Worm (Caenorhabditis elegans) whole organism, mixed stage, embryonic: ENCODE measurements around the gene C55A1.11.
"Not testable (repeated sequence)": the region's sequence is repeated elsewhere in the genome, so short reads cannot be mapped to it uniquely, and the experiment has no call there.

Source experiments
- M03D4.4 ChIP-seq: sonication (generic microtip); optimal IDR thresholded peaks from 2 replicates; lab custom pipeline; 2017; ENCODE audit warnings: mild to moderate bottlenecking, missing genetic modification characterization, missing compliant biosample characterization
- bed-3 ChIP-seq: fragments of 200-800 bp; sonication (Bioruptor generic); optimal IDR thresholded peaks from 3 replicates; lab custom pipeline; 2018; ENCODE audit warnings: mild to moderate bottlenecking, missing genetic modification characterization, moderate library complexity, missing compliant biosample characterization
- blmp-1 ChIP-seq: fragments of 150-350 bp; optimal IDR thresholded peaks from 2 replicates; lab custom pipeline; 2014; ENCODE audit warnings: missing biosample characterization, missing genetic modification characterization
- ceh-39 ChIP-seq: fragments of 150-350 bp; optimal IDR thresholded peaks from 2 replicates; lab custom pipeline; 2014; ENCODE audit warnings: missing biosample characterization, missing genetic modification characterization
- ceh-43 ChIP-seq: fragments of 200-800 bp; sonication (Bioruptor generic); optimal IDR thresholded peaks from 2 replicates; lab custom pipeline; 2018; ENCODE audit warnings: mild to moderate bottlenecking, missing genetic modification characterization, moderate library complexity, missing compliant biosample characterization
- ceh-83 ChIP-seq: fragments of 200-800 bp; sonication (Bioruptor generic); optimal IDR thresholded peaks from 2 replicates; lab custom pipeline; 2018; ENCODE audit warnings: mild to moderate bottlenecking, missing genetic modification characterization, missing compliant biosample characterization
- cnd-1 ChIP-seq: fragments of 200-800 bp; sonication (Bioruptor generic); optimal IDR thresholded peaks from 2 replicates; lab custom pipeline; 2018; ENCODE audit warnings: mild to moderate bottlenecking, missing genetic modification characterization, missing compliant biosample characterization
- elt-1 ChIP-seq: sonication (generic microtip); optimal IDR thresholded peaks from 2 replicates; lab custom pipeline; 2017; ENCODE audit warnings: missing genetic modification characterization, mild to moderate bottlenecking, missing compliant biosample characterization, antibody characterized with exemption, moderate library complexity, borderline replicate concordance; ENCODE audit not compliant: insufficient read depth
- elt-3 ChIP-seq: fragments of 150-350 bp; optimal IDR thresholded peaks from 2 replicates; lab custom pipeline; 2014; ENCODE audit warnings: missing biosample characterization, missing genetic modification characterization
- flh-1 ChIP-seq: fragments of 200-800 bp; sonication (Bioruptor generic); optimal IDR thresholded peaks from 2 replicates; lab custom pipeline; 2018; ENCODE audit warnings: mild to moderate bottlenecking, missing genetic modification characterization, moderate library complexity, missing compliant biosample characterization
- ham-2 ChIP-seq: fragments of 200-800 bp; sonication (Bioruptor generic); optimal IDR thresholded peaks from 2 replicates; lab custom pipeline; 2018; ENCODE audit warnings: mild to moderate bottlenecking, missing genetic modification characterization, missing compliant biosample characterization
- hlh-1 ChIP-seq: fragments of 150-350 bp; optimal IDR thresholded peaks from 2 replicates; lab custom pipeline; 2014; ENCODE audit warnings: missing biosample characterization, missing genetic modification reagents, missing genetic modification characterization
- lin-13 ChIP-seq: fragments of 150-350 bp; optimal IDR thresholded peaks from 2 replicates; lab custom pipeline; 2014; ENCODE audit warnings: missing biosample characterization, missing genetic modification characterization
- lin-32 ChIP-seq: fragments of 200-800 bp; sonication (Bioruptor generic); optimal IDR thresholded peaks from 2 replicates; lab custom pipeline; 2018; ENCODE audit warnings: mild to moderate bottlenecking, missing genetic modification characterization, missing compliant biosample characterization
- mab-5 ChIP-seq: fragments of 150-350 bp; optimal IDR thresholded peaks from 2 replicates; lab custom pipeline; 2014; ENCODE audit warnings: missing biosample characterization, missing genetic modification characterization
- mls-2 ChIP-seq: sonication (generic microtip); optimal IDR thresholded peaks from 2 replicates; lab custom pipeline; 2016; ENCODE audit warnings: mild to moderate bottlenecking, missing genetic modification characterization, moderate library complexity, missing compliant biosample characterization
- nhr-12 ChIP-seq: fragments of 150-350 bp; optimal IDR thresholded peaks from 2 replicates; lab custom pipeline; 2014; ENCODE audit warnings: missing biosample characterization, missing genetic modification characterization
- nhr-2 ChIP-seq: fragments of 150-350 bp; optimal IDR thresholded peaks from 2 replicates; lab custom pipeline; 2014; ENCODE audit warnings: missing biosample characterization, missing genetic modification characterization
- nhr-237 ChIP-seq: fragments of 150-350 bp; optimal IDR thresholded peaks from 2 replicates; lab custom pipeline; 2014; ENCODE audit warnings: missing biosample characterization, missing genetic modification characterization
- nhr-76 ChIP-seq: sonication (generic microtip); optimal IDR thresholded peaks from 2 replicates; lab custom pipeline; 2017; ENCODE audit warnings: missing biosample characterization, missing genetic modification characterization
- pha-4 ChIP-seq: fragments of 150-350 bp; optimal IDR thresholded peaks from 2 replicates; lab custom pipeline; 2018; ENCODE audit warnings: missing biosample characterization, missing genetic modification reagents, missing genetic modification characterization
- sem-2 ChIP-seq: fragments of 200-800 bp; sonication (Bioruptor generic); optimal IDR thresholded peaks from 2 replicates; lab custom pipeline; 2018; ENCODE audit warnings: mild to moderate bottlenecking, missing genetic modification characterization, missing compliant biosample characterization
- snpc-4 ChIP-seq: fragments of 150-350 bp; optimal IDR thresholded peaks from 2 replicates; lab custom pipeline; 2014; ENCODE audit warnings: missing biosample characterization, missing genetic modification characterization
- tbx-8 ChIP-seq: fragments of 200-800 bp; sonication (Bioruptor generic); optimal IDR thresholded peaks from 2 replicates; lab custom pipeline; 2018; ENCODE audit warnings: mild to moderate bottlenecking, missing genetic modification characterization, moderate library complexity, missing compliant biosample characterization
- unc-120 ChIP-seq: sonication (generic microtip); optimal IDR thresholded peaks from 2 replicates; lab custom pipeline; 2017; ENCODE audit warnings: missing genetic modification characterization, missing compliant biosample characterization; ENCODE audit not compliant: poor library complexity, severe bottlenecking
- unc-62 ChIP-seq: fragments of 150-350 bp; optimal IDR thresholded peaks from 2 replicates; lab custom pipeline; 2014; ENCODE audit warnings: missing biosample characterization, missing genetic modification reagents, missing genetic modification characterization

Gene C55A1.11

ce11 chrV:15643192-15643591, 17.5 kb downstream of the C55A1.11 start, which contains the start of gene C55A1.4:
C55A1.4 (minus strand) TSS chrV:15643292.
- TF ChIP-seq ham-2 (GFP tag; lab: Kevin White, UChicago); snpc-4 (tag; lab: Kevin White, UChicago); nhr-12 (tag; lab: Kevin White, UChicago): not testable (repeated sequence)
- TF ChIP-seq, all 35 proteins: peak for 0; not testable (repeated sequence) for 35

ce11 chrV:15644575-15644974, 18.9 kb downstream of the C55A1.11 start, which contains the start of gene str-23:
str-23 (plus strand) TSS chrV:15644875.
- no peak for TF ChIP-seq M03D4.4
- TF ChIP-seq, all 35 proteins: peak for 0

ce11 chrV:15647536-15648085, 21.9 kb downstream of the C55A1.11 start, which contains the start of the genes C55A1.7 and C55A1.6:
C55A1.7 (minus strand) TSS chrV:15647636.
C55A1.6 (plus strand) TSS chrV:15648035.
- peak; percentile 10 for TF ChIP-seq pha-4 (tag; lab: Kevin White, UChicago)
- TF ChIP-seq, all 35 proteins: peak for 1; not testable (repeated sequence) for 34

- TF ChIP-seq sem-2 (GFP tag; lab: Kevin White, UChicago), result no peak
- TF ChIP-seq unc-120, result no peak
- no peak for TF ChIP-seq nhr-237 (tag; lab: Kevin White, UChicago)
- no peak for TF ChIP-seq mab-5 (tag; lab: Kevin White, UChicago)
These were observed 24.5 kb downstream of the C55A1.11 start, which contains the start of gene sru-42 for ce11 chrV:15650167-15650566. sru-42 (plus strand) TSS chrV:15650467.

ce11 chrV:15652147-15652546, 26.5 kb downstream of the C55A1.11 start:
- no peak for TF ChIP-seq elt-1 (tag; lab: Kevin White, UChicago)
- TF ChIP-seq blmp-1, result no peak
- no peak for TF ChIP-seq nhr-2
- no peak for TF ChIP-seq unc-62 (GFP tag; lab: Kevin White, UChicago)
- no peak for TF ChIP-seq nhr-237 (tag; lab: Kevin White, UChicago)
- TF ChIP-seq lin-13 (tag; lab: Kevin White, UChicago), result no peak
- TF ChIP-seq flh-1, result no peak
- no peak for TF ChIP-seq elt-3 (tag; lab: Kevin White, UChicago)
- no peak for TF ChIP-seq nhr-12 (tag; lab: Kevin White, UChicago)
- no peak for TF ChIP-seq unc-120
- TF ChIP-seq bed-3 (GFP tag; lab: Kevin White, UChicago), result no peak
- TF ChIP-seq nhr-76 (tag; lab: Kevin White, UChicago), result no peak
- TF ChIP-seq pha-4 (tag; lab: Kevin White, UChicago), result no peak
- no peak for TF ChIP-seq ceh-43 (GFP tag; lab: Kevin White, UChicago)
- TF ChIP-seq snpc-4 (tag; lab: Kevin White, UChicago), result no peak
- no peak for TF ChIP-seq mls-2 (tag; lab: Kevin White, UChicago)
- no peak for TF ChIP-seq ceh-83 (GFP tag; lab: Kevin White, UChicago)

ce11 chrV:15654124-15654523, 28.5 kb downstream of the C55A1.11 start, which contains the start of gene F53E4.2:
F53E4.2 (plus strand) TSS chrV:15654424.
- TF ChIP-seq tbx-8 (GFP tag; lab: Kevin White, UChicago), result no peak
- TF ChIP-seq ceh-39, result no peak
- no peak for TF ChIP-seq lin-32
- TF ChIP-seq flh-1, result no peak
- TF ChIP-seq, all 35 proteins: peak for 0

ce11 chrV:15658262-15659060, 32.8 kb downstream of the C55A1.11 start:
- no peak for TF ChIP-seq bed-3 (GFP tag; lab: Kevin White, UChicago)
- TF ChIP-seq flh-1, result no peak
- TF ChIP-seq cnd-1 (tag; lab: Kevin White, UChicago), result no peak
- peak; percentile 91 for TF ChIP-seq hlh-1 (tag; lab: Kevin White, UChicago)
